Worm (Caenorhabditis elegans) whole organism, mixed stage, embryonic: ENCODE data around the gene sra-26.

Source experiments
- cnd-1 ChIP-seq: fragments of 200-800 bp; sonication (Bioruptor generic); optimal IDR thresholded peaks from 2 replicates; lab custom pipeline; 2018; ENCODE audit warnings: mild to moderate bottlenecking, missing genetic modification characterization, missing compliant biosample characterization
- elt-1 ChIP-seq: sonication (generic microtip); optimal IDR thresholded peaks from 2 replicates; lab custom pipeline; 2017; ENCODE audit warnings: missing genetic modification characterization, mild to moderate bottlenecking, missing compliant biosample characterization, antibody characterized with exemption, moderate library complexity, borderline replicate concordance; ENCODE audit not compliant: insufficient read depth
- elt-3 ChIP-seq: fragments of 150-350 bp; optimal IDR thresholded peaks from 2 replicates; lab custom pipeline; 2014; ENCODE audit warnings: missing biosample characterization, missing genetic modification characterization
- lin-13 ChIP-seq: fragments of 150-350 bp; optimal IDR thresholded peaks from 2 replicates; lab custom pipeline; 2014; ENCODE audit warnings: missing biosample characterization, missing genetic modification characterization
- nhr-237 ChIP-seq: fragments of 150-350 bp; optimal IDR thresholded peaks from 2 replicates; lab custom pipeline; 2014; ENCODE audit warnings: missing biosample characterization, missing genetic modification characterization
- nhr-28 ChIP-seq: fragments of 150-350 bp; optimal IDR thresholded peaks from 2 replicates; lab custom pipeline; 2014; ENCODE audit warnings: missing biosample characterization, missing genetic modification characterization
- sptf-1 ChIP-seq: sonication (generic microtip); optimal IDR thresholded peaks from 2 replicates; lab custom pipeline; 2017; ENCODE audit warnings: mild to moderate bottlenecking, missing genetic modification characterization, moderate library complexity, missing compliant biosample characterization
- unc-62 ChIP-seq: fragments of 150-350 bp; optimal IDR thresholded peaks from 2 replicates; lab custom pipeline; 2014; ENCODE audit warnings: missing biosample characterization, missing genetic modification reagents, missing genetic modification characterization

ce11 chrII:6646903-6647302 is 4.7 kb downstream of the sra-26 start:
- TF ChIP-seq sptf-1 (tag; lab: Kevin White, UChicago) (no peak), elt-3 (tag; lab: Kevin White, UChicago) (no peak), nhr-237 (tag; lab: Kevin White, UChicago) (no peak), unc-62 (GFP tag; lab: Kevin White, UChicago) (no peak), nhr-28 (tag; lab: Kevin White, UChicago) (no peak), elt-1 (tag; lab: Kevin White, UChicago) (no peak), cnd-1 (tag; lab: Kevin White, UChicago) (no peak), lin-13 (tag; lab: Kevin White, UChicago) (no peak)
